Worm (Caenorhabditis elegans) whole organism, L3 larva: ENCODE results near the gene gei-8.
A peak's percentile ranks its signal among the peaks of the same experiment; 100 is the strongest.

Experiments used
- R02D3.7 ChIP-seq: fragments of 150-350 bp; optimal IDR thresholded peaks from 2 replicates; lab custom pipeline; 2014; ENCODE audit warnings: missing biosample characterization, missing genetic modification characterization
- ZK546.5 ChIP-seq: sonication (generic microtip); optimal IDR thresholded peaks from 2 replicates; lab custom pipeline; 2017; ENCODE audit warnings: missing biosample characterization, missing genetic modification characterization
- aly-2 ChIP-seq: fragments of 150-350 bp; optimal IDR thresholded peaks from 2 replicates; lab custom pipeline; 2014; ENCODE audit warnings: missing biosample characterization, missing genetic modification characterization
- ama-1 ChIP-seq: fragments of 150-350 bp; optimal IDR thresholded peaks from 2 replicates; lab custom pipeline; 2018
- ceh-16 ChIP-seq: sonication (generic microtip); optimal IDR thresholded peaks from 2 replicates; lab custom pipeline; 2017; ENCODE audit warnings: missing biosample characterization, missing genetic modification characterization
- ceh-28 ChIP-seq: fragments of 150-350 bp; optimal IDR thresholded peaks from 2 replicates; lab custom pipeline; 2014; ENCODE audit warnings: missing biosample characterization, missing genetic modification reagents, missing genetic modification characterization
- ceh-82 ChIP-seq: fragments of 150-350 bp; optimal IDR thresholded peaks from 2 replicates; lab custom pipeline; 2014; ENCODE audit warnings: missing biosample characterization, missing genetic modification characterization
- ceh-9 ChIP-seq: sonication (generic microtip); optimal IDR thresholded peaks from 2 replicates; lab custom pipeline; 2018; ENCODE audit warnings: missing biosample characterization, missing genetic modification characterization
- daf-12 ChIP-seq: fragments of 150-350 bp; optimal IDR thresholded peaks from 2 replicates; lab custom pipeline; 2014; ENCODE audit warnings: missing biosample characterization, missing genetic modification reagents, missing genetic modification characterization
- egl-27 ChIP-seq: sonication (generic microtip); optimal IDR thresholded peaks from 4 replicates; lab custom pipeline; 2017; ENCODE audit warnings: missing biosample characterization, missing genetic modification reagents, missing genetic modification characterization
- egl-5 ChIP-seq: fragments of 150-350 bp; optimal IDR thresholded peaks from 2 replicates; lab custom pipeline; 2017; ENCODE audit warnings: missing biosample characterization, missing genetic modification reagents, missing genetic modification characterization, inconsistent platforms
- elt-1 ChIP-seq: fragments of 150-350 bp; optimal IDR thresholded peaks from 2 replicates; lab custom pipeline; 2014; ENCODE audit warnings: missing biosample characterization, missing genetic modification characterization
- elt-2 ChIP-seq: sonication (generic microtip); optimal IDR thresholded peaks from 2 replicates; lab custom pipeline; 2016; ENCODE audit warnings: missing genetic modification reagents, mild to moderate bottlenecking, missing genetic modification characterization, missing compliant biosample characterization
- elt-3 ChIP-seq, 3 experiments: fragments of 150-350 bp in 1 of 3; sonication (generic microtip) in 2 of 3; optimal IDR thresholded peaks; 2 replicates in 2 of 3; 4 replicates in 1 of 3; lab custom pipeline; 2014 to 2017; ENCODE audit warnings: missing biosample characterization in 3 of 3, missing genetic modification characterization in 3 of 3
- eor-1 ChIP-seq, 2 experiments: fragments of 150-350 bp; optimal IDR thresholded peaks; 2 replicates each; lab custom pipeline; 2014 to 2018; ENCODE audit warnings: missing biosample characterization in 2 of 2, missing genetic modification characterization in 2 of 2
- fkh-10 ChIP-seq: sonication (generic microtip); optimal IDR thresholded peaks from 2 replicates; lab custom pipeline; 2017; ENCODE audit warnings: missing biosample characterization, missing genetic modification reagents, missing genetic modification characterization
- fkh-2 ChIP-seq: fragments of 150-350 bp; optimal IDR thresholded peaks from 2 replicates; lab custom pipeline; 2014; ENCODE audit warnings: missing biosample characterization, missing genetic modification reagents, missing genetic modification characterization
- fos-1 ChIP-seq: fragments of 150-350 bp; optimal IDR thresholded peaks from 2 replicates; lab custom pipeline; 2014; ENCODE audit warnings: missing biosample characterization, missing genetic modification characterization
- hmg-11 ChIP-seq: sonication (generic microtip); optimal IDR thresholded peaks from 2 replicates; lab custom pipeline; 2016; ENCODE audit warnings: missing genetic modification characterization, missing compliant biosample characterization
- jun-1 ChIP-seq: fragments of 150-350 bp; optimal IDR thresholded peaks from 2 replicates; lab custom pipeline; 2014; ENCODE audit warnings: missing biosample characterization, missing genetic modification reagents, missing genetic modification characterization
- lin-15B ChIP-seq: fragments of 150-350 bp; optimal IDR thresholded peaks from 2 replicates; lab custom pipeline; 2014; ENCODE audit warnings: missing biosample characterization, missing genetic modification characterization
- lin-39 ChIP-seq: fragments of 150-350 bp; optimal IDR thresholded peaks from 2 replicates; lab custom pipeline; 2018; ENCODE audit warnings: missing biosample characterization, missing genetic modification reagents, missing genetic modification characterization
- lsy-12 ChIP-seq: sonication (generic microtip); optimal IDR thresholded peaks from 2 replicates; lab custom pipeline; 2016; ENCODE audit warnings: mild to moderate bottlenecking, missing genetic modification characterization, missing compliant biosample characterization
- mdl-1 ChIP-seq: fragments of 150-350 bp; optimal IDR thresholded peaks from 2 replicates; lab custom pipeline; 2014; ENCODE audit warnings: missing biosample characterization, missing genetic modification characterization
- mml-1 ChIP-seq: fragments of 150-350 bp; sonication (generic microtip); optimal IDR thresholded peaks from 3 replicates; lab custom pipeline; 2014; ENCODE audit warnings: missing biosample characterization, missing genetic modification characterization
- nfya-1 ChIP-seq: sonication (generic microtip); optimal IDR thresholded peaks from 2 replicates; lab custom pipeline; 2017; ENCODE audit warnings: missing genetic modification characterization, mild to moderate bottlenecking, missing compliant biosample characterization, antibody characterized with exemption, moderate library complexity; ENCODE audit not compliant: insufficient read depth
- nhr-11 ChIP-seq: fragments of 150-350 bp; optimal IDR thresholded peaks from 2 replicates; lab custom pipeline; 2014; ENCODE audit warnings: missing biosample characterization, missing genetic modification characterization
- nhr-12 ChIP-seq: fragments of 150-350 bp; optimal IDR thresholded peaks from 2 replicates; lab custom pipeline; 2014; ENCODE audit warnings: missing biosample characterization, missing genetic modification characterization
- nhr-23 ChIP-seq: fragments of 150-350 bp; optimal IDR thresholded peaks from 2 replicates; lab custom pipeline; 2014; ENCODE audit warnings: missing biosample characterization, missing genetic modification reagents, missing genetic modification characterization
- nhr-237 ChIP-seq: fragments of 150-350 bp; optimal IDR thresholded peaks from 2 replicates; lab custom pipeline; 2014; ENCODE audit warnings: missing biosample characterization, missing genetic modification characterization
- nhr-25 ChIP-seq: sonication (generic microtip); optimal IDR thresholded peaks from 2 replicates; lab custom pipeline; 2017; ENCODE audit warnings: missing biosample characterization, missing genetic modification characterization
- nhr-28 ChIP-seq: fragments of 150-350 bp; optimal IDR thresholded peaks from 2 replicates; lab custom pipeline; 2014; ENCODE audit warnings: missing biosample characterization, missing genetic modification characterization
- nhr-43 ChIP-seq: sonication (generic microtip); optimal IDR thresholded peaks from 2 replicates; lab custom pipeline; 2016; ENCODE audit warnings: mild to moderate bottlenecking, missing genetic modification characterization, missing compliant biosample characterization; ENCODE audit not compliant: poor library complexity, severe bottlenecking
- nhr-67 ChIP-seq: fragments of 150-350 bp; optimal IDR thresholded peaks from 2 replicates; lab custom pipeline; 2014; ENCODE audit warnings: missing biosample characterization, missing genetic modification characterization
- nhr-76 ChIP-seq: fragments of 150-350 bp; sonication (generic microtip); optimal IDR thresholded peaks from 5 replicates; lab custom pipeline; 2014; ENCODE audit warnings: missing biosample characterization, missing genetic modification characterization
- nhr-77 ChIP-seq: fragments of 150-350 bp; optimal IDR thresholded peaks from 2 replicates; lab custom pipeline; 2014; ENCODE audit warnings: missing biosample characterization, missing genetic modification characterization
- pha-4 ChIP-seq: fragments of 150-350 bp; optimal IDR thresholded peaks from 2 replicates; lab custom pipeline; 2014; ENCODE audit warnings: missing biosample characterization, missing genetic modification reagents, missing genetic modification characterization
- pqm-1 ChIP-seq: fragments of 150-350 bp; optimal IDR thresholded peaks from 2 replicates; lab custom pipeline; 2017; ENCODE audit warnings: missing biosample characterization, missing genetic modification characterization, inconsistent platforms
- sea-2 ChIP-seq: fragments of 150-350 bp; sonication (generic microtip); optimal IDR thresholded peaks from 4 replicates; lab custom pipeline; 2014; ENCODE audit warnings: missing biosample characterization, missing genetic modification reagents, missing genetic modification characterization
- skn-1 ChIP-seq: fragments of 150-350 bp; optimal IDR thresholded peaks from 2 replicates; lab custom pipeline; 2014; ENCODE audit warnings: missing biosample characterization, missing genetic modification characterization
- snpc-4 ChIP-seq: fragments of 150-350 bp; optimal IDR thresholded peaks from 2 replicates; lab custom pipeline; 2014; ENCODE audit warnings: missing biosample characterization, missing genetic modification characterization
- tbx-2 ChIP-seq: sonication (generic microtip); optimal IDR thresholded peaks from 2 replicates; lab custom pipeline; 2016; ENCODE audit warnings: mild to moderate bottlenecking, missing genetic modification characterization, missing compliant biosample characterization
- unc-39 ChIP-seq: sonication (generic microtip); optimal IDR thresholded peaks from 4 replicates; lab custom pipeline; 2017; ENCODE audit warnings: missing biosample characterization, missing genetic modification characterization
- unc-62 ChIP-seq: fragments of 150-350 bp; sonication (generic microtip); optimal IDR thresholded peaks from 4 replicates; lab custom pipeline; 2014; ENCODE audit warnings: missing biosample characterization, missing genetic modification reagents, missing genetic modification characterization
- zag-1 ChIP-seq: fragments of 150-350 bp; optimal IDR thresholded peaks from 2 replicates; lab custom pipeline; 2014; ENCODE audit warnings: missing biosample characterization, missing genetic modification characterization
- ztf-11 ChIP-seq: fragments of 150-350 bp; optimal IDR thresholded peaks from 2 replicates; lab custom pipeline; 2014; ENCODE audit warnings: missing biosample characterization, missing genetic modification characterization
- ztf-4 ChIP-seq: fragments of 150-350 bp; optimal IDR thresholded peaks from 2 replicates; lab custom pipeline; 2014; ENCODE audit warnings: missing biosample characterization, missing genetic modification characterization

gei-8 gene

DNA sequence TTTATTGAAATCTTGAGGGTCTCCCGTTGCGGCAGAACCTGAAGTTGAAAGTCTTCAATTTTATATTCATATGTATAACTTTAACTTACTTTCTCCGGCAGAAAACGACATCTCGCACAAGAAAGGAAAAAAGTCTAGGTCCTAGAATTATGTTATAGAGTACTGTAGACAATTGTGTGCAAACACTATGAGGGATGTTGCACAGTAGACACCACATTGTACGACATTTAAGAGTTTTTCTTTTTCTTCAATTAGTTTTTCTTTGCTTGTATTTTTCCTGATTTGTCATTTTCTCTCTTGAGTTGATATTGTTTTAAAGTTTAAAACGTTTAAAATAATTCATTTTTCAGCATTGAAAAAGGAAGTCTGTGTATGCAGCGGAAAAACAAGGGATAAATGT, 35.7 kb downstream of the gei-8 start, which contains the start of the genes K06H7.7 and grp-1:
TSS of gene K06H7.7 (minus strand) at position 121 of the 400 bp plus-strand sequence.
TSS of gene grp-1 (plus strand) at position 351 of the 400 bp plus-strand sequence.
- TF ChIP-seq pha-4 (tag; lab: Kevin White, UChicago) = peak; percentile 71
- no peak for TF ChIP-seq mdl-1
- no peak for TF ChIP-seq skn-1 (tag; lab: Kevin White, UChicago)
- peak; percentile 81 for TF ChIP-seq nhr-23
- TF ChIP-seq ZK546.5 = no peak
- TF ChIP-seq eor-1 (tag; optimal IDR thresholded peaks at IDR 0.05; lab: Kevin White, UChicago) = no peak
- no peak for TF ChIP-seq fos-1 (tag; lab: Kevin White, UChicago)
- TF ChIP-seq ztf-4 (tag; lab: Kevin White, UChicago) = no peak
- TF ChIP-seq mml-1 (tag; lab: Kevin White, UChicago) = no peak
- no peak for TF ChIP-seq nhr-76 (tag; lab: Kevin White, UChicago)
- peak; percentile 49 for TF ChIP-seq nhr-43 (tag; lab: Kevin White, UChicago)
- no peak for TF ChIP-seq hmg-11
- no peak for TF ChIP-seq elt-2 (tag; lab: Kevin White, UChicago)
- no peak for TF ChIP-seq R02D3.7 (tag; lab: Kevin White, UChicago)
- no peak for TF ChIP-seq ceh-82 (tag; lab: Kevin White, UChicago)
- no peak for TF ChIP-seq daf-12 (tag; lab: Kevin White, UChicago)
- TF ChIP-seq egl-27 = no peak
- no peak for TF ChIP-seq unc-62
- TF ChIP-seq aly-2 (tag; lab: Kevin White, UChicago) = no peak
- TF ChIP-seq elt-3 (tag; optimal IDR thresholded peaks at IDR 0.05; lab: Kevin White, UChicago) = no peak
- TF ChIP-seq lin-39 (tag; lab: Kevin White, UChicago) = no peak
- no peak for TF ChIP-seq sea-2 (GFP tag; lab: Kevin White, UChicago)
- no peak for TF ChIP-seq zag-1
- no peak for TF ChIP-seq unc-39 (tag; lab: Kevin White, UChicago)
- no peak for TF ChIP-seq nhr-77 (tag; lab: Kevin White, UChicago)
- no peak for TF ChIP-seq nhr-67
- no peak for TF ChIP-seq nhr-237 (tag; lab: Kevin White, UChicago)
- no peak for TF ChIP-seq ceh-9
- TF ChIP-seq nfya-1 (tag; lab: Kevin White, UChicago) = peak; percentile 72
- TF ChIP-seq ama-1 (lab: Kevin White, UChicago) = no peak
- no peak for TF ChIP-seq tbx-2 (tag; lab: Kevin White, UChicago)
- TF ChIP-seq elt-1 (tag; lab: Kevin White, UChicago) = no peak
- TF ChIP-seq nhr-25 (tag; lab: Kevin White, UChicago) = peak; percentile 21
- TF ChIP-seq lin-15B (tag; lab: Kevin White, UChicago) = peak; percentile 73
- no peak for TF ChIP-seq jun-1 (tag; lab: Kevin White, UChicago)
- no peak for TF ChIP-seq nhr-11 (tag; lab: Kevin White, UChicago)
- TF ChIP-seq ceh-16 = no peak
- TF ChIP-seq fkh-2 (tag; lab: Kevin White, UChicago) = no peak
- no peak for TF ChIP-seq lsy-12 (tag; lab: Kevin White, UChicago)
- TF ChIP-seq ztf-11 (tag; lab: Kevin White, UChicago) = no peak
- no peak for TF ChIP-seq snpc-4 (tag; lab: Kevin White, UChicago)
- no peak for TF ChIP-seq fkh-10 (GFP tag; lab: Kevin White, UChicago)
- peak; percentile 56 for TF ChIP-seq egl-5 (tag; lab: Kevin White, UChicago)
- no peak for TF ChIP-seq pqm-1 (tag; lab: Kevin White, UChicago)
- TF ChIP-seq nhr-28 (tag; lab: Kevin White, UChicago) = no peak
- TF ChIP-seq ceh-28 (tag; lab: Kevin White, UChicago) = no peak
- TF ChIP-seq nhr-12 (tag; lab: Kevin White, UChicago) = no peak
